Fruit fly (Drosophila melanogaster): ENCODE measurements around the gene Mi-2.

The Mi-2 gene

dm6 chr3L:19932917-19933316 is 22.9 kb upstream of the Mi-2 start (continued):
- TF ChIP-seq bcd (GFP tag; optimal IDR thresholded peaks at IDR 0.05) (no peak), trh (GFP tag; optimal IDR thresholded peaks at IDR 0.05) (no peak), CG5180 (GFP tag; optimal IDR thresholded peaks at IDR 0.05) (peak; percentile 33), CG18011 (GFP tag; optimal IDR thresholded peaks at IDR 0.05) (peak; percentile 25), peb (GFP tag; IDR thresholded peaks at IDR 0.05) (no peak), CG6654 (GFP tag; optimal IDR thresholded peaks at IDR 0.05) (no peak), org-1 (GFP tag; optimal IDR thresholded peaks at IDR 0.05) (no peak), chm (GFP tag; IDR thresholded peaks at IDR 0.05) (peak; percentile 61; the same call in 1 of the 2 replicates), CG10274 (GFP tag; optimal IDR thresholded peaks at IDR 0.05) (no peak), zf30C (GFP tag; optimal IDR thresholded peaks at IDR 0.05) (peak; percentile 70), dimm (GFP tag; IDR thresholded peaks at IDR 0.05) (no peak), HLH54F (GFP tag; optimal IDR thresholded peaks at IDR 0.05) (no peak), run (tag; optimal IDR thresholded peaks at IDR 0.05) (peak; percentile 39), Optix (GFP tag; IDR thresholded peaks at IDR 0.05) (no peak), CG4282 (GFP tag; optimal IDR thresholded peaks at IDR 0.05) (no peak), p53 (GFP tag; optimal IDR thresholded peaks at IDR 0.05) (no peak), ham (GFP tag; IDR thresholded peaks at IDR 0.05) (no peak), CG12391 (tag; optimal IDR thresholded peaks at IDR 0.05) (no peak), D19A (tag; optimal IDR thresholded peaks at IDR 0.05) (peak; percentile 16), shn (GFP tag; optimal IDR thresholded peaks at IDR 0.05) (no peak), YL-1 (GFP tag; optimal IDR thresholded peaks at IDR 0.05) (no peak), CG11247 (GFP tag; IDR thresholded peaks at IDR 0.05) (no peak), schlank (tag; optimal IDR thresholded peaks at IDR 0.05) (peak; percentile 45), Hmr (GFP tag; optimal IDR thresholded peaks at IDR 0.05) (peak; percentile 69), CG18262 (tag; optimal IDR thresholded peaks at IDR 0.05) (no peak), mam (GFP tag; optimal IDR thresholded peaks at IDR 0.05) (no peak), ftz-f1 (GFP tag; optimal IDR thresholded peaks at IDR 0.05) (no peak), CG13424 (tag; optimal IDR thresholded peaks at IDR 0.05) (peak; percentile 24), CG7556 (GFP tag; optimal IDR thresholded peaks at IDR 0.05) (peak; percentile 22), prd (optimal IDR thresholded peaks at IDR 0.05) (no peak), prd (GFP tag; IDR thresholded peaks at IDR 0.05) (no peak), cg (GFP tag; optimal IDR thresholded peaks at IDR 0.05) (no peak), dmrt99B (tag; optimal IDR thresholded peaks at IDR 0.05) (peak; percentile 40), stc (GFP tag; IDR thresholded peaks at IDR 0.05) (peak; percentile 23; the same call in 1 of the 2 replicates), stwl (tag; optimal IDR thresholded peaks at IDR 0.05) (no peak), gt (GFP tag; IDR thresholded peaks at IDR 0.05) (no peak), Usf (GFP tag; optimal IDR thresholded peaks at IDR 0.05) (no peak), Sox102F (GFP tag; optimal IDR thresholded peaks at IDR 0.05) (no peak), CG4328 (GFP tag; optimal IDR thresholded peaks at IDR 0.05) (no peak), CG7372 (GFP tag; IDR thresholded peaks at IDR 0.05) (peak; percentile 78), HLHmδ (GFP tag; optimal IDR thresholded peaks at IDR 0.05) (no peak), inv (GFP tag; IDR thresholded peaks at IDR 0.05; ENCODE audit: partially characterized antibody) (no peak), CG1233 (GFP tag; optimal IDR thresholded peaks at IDR 0.05) (peak; percentile 8), klu (GFP tag; IDR thresholded peaks at IDR 0.05) (no peak), D19B (GFP tag; optimal IDR thresholded peaks at IDR 0.05) (no peak), her (GFP tag; optimal IDR thresholded peaks at IDR 0.05) (peak; percentile 19), CG8388 (GFP tag; optimal IDR thresholded peaks at IDR 0.05) (peak; percentile 82), hth (optimal IDR thresholded peaks at IDR 0.05) (no peak), so (GFP tag; IDR thresholded peaks at IDR 0.05) (peak; percentile 15; the same call in 2 of the 3 replicates), CG12219 (GFP tag; optimal IDR thresholded peaks at IDR 0.05) (peak; percentile 51), chinmo (GFP tag; IDR thresholded peaks at IDR 0.05; ENCODE audit: partially characterized antibody) (0 out of 4 replicates have a peak, but pooled peaks have one; percentile 60), vvl (GFP tag; IDR thresholded peaks at IDR 0.05) (peak; percentile 75)

Data from whole organism, embryonic.